Fruit fly (Drosophila melanogaster): Measurements from ENCODE around the gene CG32110.

Gene CG32110

dm6 chr3L:12808421-12808820 lies at the start of gene CG32110:
TSS of gene CG32110 (plus strand) at chr3L:12808721.
- TF ChIP-seq Sin3A (optimal IDR thresholded peaks at IDR 0.05): no peak
- no peak for TF ChIP-seq h (optimal IDR thresholded peaks at IDR 0.05)
- no peak for TF ChIP-seq psq (optimal IDR thresholded peaks at IDR 0.05)
- TF ChIP-seq ttk (optimal IDR thresholded peaks at IDR 0.05): no peak
- no peak for TF ChIP-seq Myc (optimal IDR thresholded peaks at IDR 0.05)
- TF ChIP-seq insv (optimal IDR thresholded peaks at IDR 0.05): no peak

dm6 chr3L:12772740-12773686 lies 35.5 kb upstream of the CG32110 start, which contains the start of gene Hip1:
TSS of gene Hip1 (minus strand) at chr3L:12773573.
- TF ChIP-seq ttk (optimal IDR thresholded peaks at IDR 0.05) (no peak), Sin3A (optimal IDR thresholded peaks at IDR 0.05) (no peak), insv (optimal IDR thresholded peaks at IDR 0.05) (no peak), h (optimal IDR thresholded peaks at IDR 0.05) (no peak), psq (optimal IDR thresholded peaks at IDR 0.05) (no peak)

- TF ChIP-seq ttk (optimal IDR thresholded peaks at IDR 0.05): no peak
- no peak for TF ChIP-seq Sin3A (optimal IDR thresholded peaks at IDR 0.05)
- TF ChIP-seq Myc (optimal IDR thresholded peaks at IDR 0.05): no peak
- TF ChIP-seq h (optimal IDR thresholded peaks at IDR 0.05): no peak
- TF ChIP-seq psq (optimal IDR thresholded peaks at IDR 0.05): no peak
- no peak for TF ChIP-seq insv (optimal IDR thresholded peaks at IDR 0.05)
These were observed 29.9 kb upstream of the CG32110 start, which contains the start of gene CG32106 for dm6 chr3L:12778616-12779015. TSS of gene CG32106 (minus strand) at chr3L:12778716.

- TF ChIP-seq Myc (optimal IDR thresholded peaks at IDR 0.05) (no peak), ttk (optimal IDR thresholded peaks at IDR 0.05) (no peak)
These were observed 27.5 kb upstream of the CG32110 start, which contains the start of the genes CG10969 and CG17666 for dm6 chr3L:12780997-12781396. TSS of gene CG10969 (minus strand) at chr3L:12781097. TSS of gene CG17666 (plus strand) at chr3L:12781325.

DNA sequence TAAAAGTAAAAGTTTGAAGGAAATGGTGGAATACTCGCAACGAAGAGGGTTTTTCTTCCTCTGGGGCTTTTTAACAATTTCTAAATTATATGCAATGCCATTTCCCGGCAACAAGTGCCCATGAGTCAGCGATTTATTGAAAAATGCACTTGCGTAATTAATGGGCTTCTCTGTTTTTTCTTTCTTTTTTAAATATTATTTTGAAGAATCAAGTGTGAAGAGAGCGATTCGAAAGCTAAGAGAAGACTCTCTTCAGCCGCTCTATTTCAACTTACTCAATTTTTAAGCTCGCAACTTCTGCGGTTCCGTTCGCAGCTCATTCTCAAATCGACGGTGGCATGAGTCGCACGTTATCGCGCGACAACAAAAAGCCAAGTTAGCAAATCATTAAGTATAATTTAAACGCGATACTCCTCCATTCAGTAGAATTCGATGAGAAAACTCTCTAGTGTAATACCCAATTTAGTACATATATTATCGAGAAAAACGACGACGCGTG lies 18.6 kb upstream of the CG32110 start, which contains the start of gene CG42709:
CG42709 (plus strand) TSS at position 318 of the 499 bp plus-strand sequence.
- TF ChIP-seq Sin3A (optimal IDR thresholded peaks at IDR 0.05) (no peak), insv (optimal IDR thresholded peaks at IDR 0.05) (no peak), h (optimal IDR thresholded peaks at IDR 0.05) (no peak), Myc (optimal IDR thresholded peaks at IDR 0.05) (no peak), psq (optimal IDR thresholded peaks at IDR 0.05) (no peak), ttk (optimal IDR thresholded peaks at IDR 0.05) (no peak)

- TF ChIP-seq Myc (optimal IDR thresholded peaks at IDR 0.05) (no peak), Sin3A (optimal IDR thresholded peaks at IDR 0.05) (no peak), psq (optimal IDR thresholded peaks at IDR 0.05) (no peak), h (optimal IDR thresholded peaks at IDR 0.05) (no peak)
These were observed 17.5 kb upstream of the CG32110 start for dm6 chr3L:12790783-12791678.

- TF ChIP-seq Myc (optimal IDR thresholded peaks at IDR 0.05) (no peak), Sin3A (optimal IDR thresholded peaks at IDR 0.05) (no peak), insv (optimal IDR thresholded peaks at IDR 0.05) (no peak), h (optimal IDR thresholded peaks at IDR 0.05) (no peak), psq (optimal IDR thresholded peaks at IDR 0.05) (no peak), ttk (optimal IDR thresholded peaks at IDR 0.05) (no peak)
These were observed 16.8 kb upstream of the CG32110 start for dm6 chr3L:12791679-12792229.

DNA sequence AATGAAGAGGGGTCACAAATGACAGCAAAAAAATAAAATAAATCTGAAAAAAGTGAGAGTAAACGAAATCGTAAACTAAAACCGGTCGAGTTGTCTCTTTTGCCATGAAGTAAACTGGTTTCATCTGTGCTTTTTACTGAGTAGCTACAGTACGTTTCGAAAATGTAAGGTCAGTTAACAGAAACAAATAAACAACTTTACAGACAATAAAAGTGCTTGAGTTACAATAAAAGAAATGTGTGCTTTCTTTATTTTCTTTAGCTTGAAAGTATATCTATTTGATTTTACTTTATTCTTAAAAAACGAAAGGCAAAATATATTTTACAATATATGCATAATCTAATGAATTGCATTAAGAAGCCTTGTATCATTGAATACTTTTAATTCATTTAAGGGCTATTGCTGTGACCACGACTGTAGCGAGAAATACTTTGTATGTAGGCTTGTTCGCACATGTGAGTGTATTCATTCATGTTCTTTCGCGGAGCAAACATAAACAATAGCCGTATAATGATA lies 15.5 kb upstream of the CG32110 start:
- TF ChIP-seq Sin3A (optimal IDR thresholded peaks at IDR 0.05) (no peak), insv (optimal IDR thresholded peaks at IDR 0.05) (no peak), h (optimal IDR thresholded peaks at IDR 0.05) (no peak), Myc (optimal IDR thresholded peaks at IDR 0.05) (no peak), ttk (optimal IDR thresholded peaks at IDR 0.05) (no peak), psq (optimal IDR thresholded peaks at IDR 0.05) (no peak)

DNA sequence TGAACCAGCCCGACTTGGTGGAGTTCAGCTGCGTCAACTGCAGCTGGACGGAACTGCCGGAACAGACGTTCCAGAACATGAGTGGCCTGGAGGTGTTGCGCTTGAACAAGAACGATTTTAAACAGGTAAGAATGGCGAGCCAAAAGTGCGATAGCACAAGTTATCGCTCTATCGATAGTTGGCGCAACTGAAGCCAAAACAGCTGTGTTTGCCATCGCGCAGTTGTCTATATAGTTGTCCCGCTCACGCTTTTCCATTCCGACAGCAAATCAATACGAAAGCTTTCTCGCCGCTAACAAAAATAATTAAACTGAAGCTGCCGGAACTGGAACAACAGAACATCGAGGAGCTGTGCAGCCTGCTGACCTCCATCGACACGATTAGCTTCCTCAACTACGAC lies 14.0 kb upstream of the CG32110 start:
- TF ChIP-seq insv (optimal IDR thresholded peaks at IDR 0.05) (no peak), psq (optimal IDR thresholded peaks at IDR 0.05) (no peak), h (optimal IDR thresholded peaks at IDR 0.05) (no peak), Myc (optimal IDR thresholded peaks at IDR 0.05) (no peak), ttk (optimal IDR thresholded peaks at IDR 0.05) (no peak), Sin3A (optimal IDR thresholded peaks at IDR 0.05) (no peak)

dm6 chr3L:12796077-12796641 lies 12.4 kb upstream of the CG32110 start:
- no peak for TF ChIP-seq Sin3A (optimal IDR thresholded peaks at IDR 0.05)
- TF ChIP-seq Myc (optimal IDR thresholded peaks at IDR 0.05): no peak
- no peak for TF ChIP-seq h (optimal IDR thresholded peaks at IDR 0.05)
- no peak for TF ChIP-seq insv (optimal IDR thresholded peaks at IDR 0.05)

DNA sequence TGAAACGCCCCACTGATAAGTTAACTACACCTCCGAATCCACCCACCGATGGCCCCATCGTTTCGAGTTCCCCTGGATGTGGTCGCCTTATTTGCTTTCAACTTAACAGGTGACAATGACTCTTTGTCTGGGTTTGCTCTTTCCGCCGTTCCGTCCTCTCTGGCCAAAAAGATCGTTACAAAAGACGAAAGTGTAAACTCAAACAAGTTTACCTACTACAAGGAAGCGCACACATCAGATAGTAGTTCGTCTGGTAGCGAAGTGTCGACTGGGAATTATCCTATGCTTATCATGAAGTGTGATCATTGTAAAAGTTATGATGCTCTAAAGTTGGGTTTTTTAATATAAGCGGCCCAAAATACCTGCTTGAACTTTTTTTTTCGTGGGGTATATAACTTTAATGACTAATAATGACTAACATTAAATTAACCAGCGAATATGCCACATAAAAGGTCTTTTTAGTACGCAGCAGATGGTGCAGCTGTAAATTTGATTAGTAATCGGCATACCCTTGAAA lies 9.7 kb upstream of the CG32110 start:
- TF ChIP-seq Sin3A (optimal IDR thresholded peaks at IDR 0.05): no peak
- no peak for TF ChIP-seq psq (optimal IDR thresholded peaks at IDR 0.05)
- no peak for TF ChIP-seq ttk (optimal IDR thresholded peaks at IDR 0.05)
- no peak for TF ChIP-seq insv (optimal IDR thresholded peaks at IDR 0.05)
- TF ChIP-seq h (optimal IDR thresholded peaks at IDR 0.05): no peak
- no peak for TF ChIP-seq Myc (optimal IDR thresholded peaks at IDR 0.05)
